Fruit fly (Drosophila melanogaster): ENCODE results near the gene Trmt61.
A peak's percentile ranks its signal among the peaks of the same experiment; 100 is the strongest.

Gene Trmt61

DNA sequence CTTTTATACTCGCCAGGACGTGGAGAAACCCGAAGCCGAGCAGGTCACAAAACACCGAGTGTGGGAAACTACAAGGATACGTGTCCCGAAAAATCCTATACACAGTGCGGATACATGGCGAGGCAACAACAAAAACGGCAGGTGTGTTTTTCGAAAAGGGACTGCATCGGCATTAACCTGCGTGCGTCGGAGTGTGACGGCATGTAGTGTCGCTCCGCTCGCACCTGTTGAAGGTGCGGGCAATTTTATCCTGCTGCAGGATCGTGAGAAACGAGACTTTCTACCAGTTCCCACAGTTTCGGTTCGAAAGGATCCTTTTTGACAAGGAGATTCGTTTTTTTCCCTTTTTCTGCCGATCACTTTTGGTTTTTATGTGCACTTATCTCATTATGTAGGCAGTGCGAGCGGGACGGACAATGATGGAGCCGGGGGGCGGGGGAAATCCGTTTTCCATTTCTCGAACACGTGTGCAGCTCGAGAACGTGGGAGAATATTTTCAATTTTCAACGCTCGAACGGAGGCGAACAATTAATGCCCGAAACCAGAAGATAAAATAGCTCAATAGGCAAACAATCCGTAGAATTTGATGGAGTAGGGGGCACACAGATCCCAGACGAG is 34.6 kb upstream of the Trmt61 start (continued):
- TF ChIP-seq CG7372 (GFP tag; IDR thresholded peaks at IDR 0.05) (no peak), Opbp (GFP tag; IDR thresholded peaks at IDR 0.05; ENCODE audit: partially characterized antibody) (no peak), CG6175 (GFP tag; IDR thresholded peaks at IDR 0.05) (no peak), tll (GFP tag; optimal IDR thresholded peaks at IDR 0.05) (peak in 1 of 2 experiments; percentile 78)

DNA sequence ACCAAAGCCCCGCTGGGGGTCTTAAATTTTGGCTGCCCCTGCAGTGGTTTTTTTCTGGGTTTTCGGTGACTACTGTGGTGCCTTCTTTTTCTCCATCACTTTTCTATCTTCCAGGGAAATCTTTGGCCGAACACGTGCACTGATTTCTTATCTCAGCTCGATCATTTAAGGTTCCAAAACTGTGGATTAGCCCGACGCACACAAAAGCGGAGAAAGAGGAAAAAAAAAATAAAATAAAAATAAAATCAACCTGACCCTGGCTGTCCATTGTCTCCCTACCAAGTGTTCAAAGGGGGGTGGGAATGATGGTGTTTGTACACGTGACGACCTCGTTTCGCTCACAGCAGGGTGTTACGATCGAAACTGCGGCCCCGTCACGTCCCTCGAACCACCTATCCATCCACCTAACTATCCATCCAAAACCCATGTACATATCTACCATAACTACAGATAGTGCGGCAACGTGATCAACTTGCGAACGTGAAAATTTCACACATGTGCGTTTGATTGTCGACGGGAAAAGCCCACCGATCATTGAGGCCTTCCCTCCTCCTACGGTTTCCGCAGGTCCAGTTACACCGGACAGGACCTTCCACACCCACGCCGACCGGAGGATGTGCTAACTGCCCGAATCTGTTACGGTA is 32.5 kb upstream of the Trmt61 start:
- TF ChIP-seq D (optimal IDR thresholded peaks at IDR 0.05) (peak; percentile 38), D (GFP tag; optimal IDR thresholded peaks at IDR 0.05) (peak; percentile 15), CG11398 (GFP tag; optimal IDR thresholded peaks at IDR 0.05) (no peak), cwo (GFP tag; optimal IDR thresholded peaks at IDR 0.05) (peak; percentile 69), crol (GFP tag; IDR thresholded peaks at IDR 0.05) (peak; percentile 53; the same call in 1 of the 2 replicates), Stat92E (GFP tag; optimal IDR thresholded peaks at IDR 0.05) (peak in 1 of 3 experiments; percentile 57), CG15479 (GFP tag; optimal IDR thresholded peaks at IDR 0.05) (peak; percentile 52), kni (GFP tag; optimal IDR thresholded peaks at IDR 0.05) (peak; percentile 62), CG17328 (GFP tag; IDR thresholded peaks at IDR 0.05) (0 out of 2 replicates have a peak, but pooled peaks have one; percentile 5), Hr78 (GFP tag; optimal IDR thresholded peaks at IDR 0.05) (no peak), CG8944 (GFP tag; optimal IDR thresholded peaks at IDR 0.05) (no peak), Kr (GFP tag; optimal IDR thresholded peaks at IDR 0.05) (peak; percentile 49), sqz (GFP tag; optimal IDR thresholded peaks at IDR 0.05) (peak; percentile 93), sim (GFP tag; IDR thresholded peaks at IDR 0.05) (0 out of 2 replicates have a peak, but pooled peaks have one; percentile 23), otp (GFP tag; IDR thresholded peaks at IDR 0.05) (no peak), al (GFP tag; IDR thresholded peaks at IDR 0.05) (no peak), sens (GFP tag) (peak; percentile 67), lov (optimal IDR thresholded peaks at IDR 0.05) (no peak), lov (GFP tag; IDR thresholded peaks at IDR 0.05) (0 out of 3 replicates have a peak, but pooled peaks have one; percentile 60), pros (GFP tag; optimal IDR thresholded peaks at IDR 0.05) (peak; percentile 75), p53 (GFP tag; optimal IDR thresholded peaks at IDR 0.05) (peak; percentile 33), twi (tag; optimal IDR thresholded peaks at IDR 0.05) (peak; percentile 50), CG17359 (tag; optimal IDR thresholded peaks at IDR 0.05) (peak; percentile 71), Awh (GFP tag; IDR thresholded peaks at IDR 0.05) (0 out of 2 replicates have a peak, but pooled peaks have one; percentile 45), grn (GFP tag; optimal IDR thresholded peaks at IDR 0.05) (peak; percentile 98), eve (GFP tag; optimal IDR thresholded peaks at IDR 0.05) (no peak), ac (GFP tag; optimal IDR thresholded peaks at IDR 0.05) (peak; percentile 16), tll (GFP tag; optimal IDR thresholded peaks at IDR 0.05) (peak in 1 of 2 experiments; percentile 53)

DNA sequence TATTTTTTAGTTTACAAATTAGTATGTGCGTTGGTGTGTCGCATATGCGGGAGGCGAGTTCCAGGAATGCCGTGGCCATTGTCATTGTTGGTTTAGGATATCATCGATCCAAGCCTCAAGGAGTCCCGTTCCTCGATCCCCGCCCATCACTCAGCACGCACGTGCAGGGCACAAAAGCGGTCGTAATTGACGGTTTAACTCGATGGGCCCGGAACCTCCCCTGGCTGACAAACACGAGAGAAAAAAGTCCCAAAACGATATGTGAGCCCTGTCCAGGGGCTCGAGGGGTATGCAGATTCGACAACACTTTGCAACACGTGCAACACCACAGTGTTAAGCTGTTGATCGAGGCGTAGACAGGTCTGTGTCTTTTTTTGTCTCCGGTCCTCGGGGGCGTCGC is 31.4 kb upstream of the Trmt61 start:
- TF ChIP-seq CG12071 (GFP tag; optimal IDR thresholded peaks at IDR 0.05) (no peak), zen (tag; optimal IDR thresholded peaks at IDR 0.05) (peak; percentile 25), Opbp (GFP tag; IDR thresholded peaks at IDR 0.05; ENCODE audit: partially characterized antibody) (no peak), dm (GFP tag; optimal IDR thresholded peaks at IDR 0.05) (peak; percentile 29), CG15479 (GFP tag; optimal IDR thresholded peaks at IDR 0.05) (peak; percentile 35), CG7372 (GFP tag; IDR thresholded peaks at IDR 0.05) (no peak), crol (GFP tag; IDR thresholded peaks at IDR 0.05) (peak; percentile 72), CG17359 (tag; optimal IDR thresholded peaks at IDR 0.05) (no peak), Aef1 (GFP tag; IDR thresholded peaks at IDR 0.05) (no peak), NfI (GFP tag; optimal IDR thresholded peaks at IDR 0.05) (no peak), Chrac-16 (GFP tag; optimal IDR thresholded peaks at IDR 0.05) (no peak), Pdp1 (GFP tag; optimal IDR thresholded peaks at IDR 0.05) (no peak), kay (GFP tag; optimal IDR thresholded peaks at IDR 0.05) (no peak), al (GFP tag; IDR thresholded peaks at IDR 0.05) (no peak), HLH3B (GFP tag; IDR thresholded peaks at IDR 0.05) (no peak), nom (GFP tag; optimal IDR thresholded peaks at IDR 0.05) (no peak), lov (optimal IDR thresholded peaks at IDR 0.05) (no peak), lov (GFP tag; IDR thresholded peaks at IDR 0.05) (no peak), CG8359 (GFP tag; optimal IDR thresholded peaks at IDR 0.05; ENCODE audit: borderline replicate concordance) (no peak), CG3163 (GFP tag; optimal IDR thresholded peaks at IDR 0.05) (no peak), Sry-δ (GFP tag; optimal IDR thresholded peaks at IDR 0.05) (no peak), Adf1 (GFP tag; IDR thresholded peaks at IDR 0.05) (no peak)
